Fruit fly (Drosophila melanogaster): Measurements from ENCODE around the gene beat-Vb.

beat-Vb gene

DNA sequence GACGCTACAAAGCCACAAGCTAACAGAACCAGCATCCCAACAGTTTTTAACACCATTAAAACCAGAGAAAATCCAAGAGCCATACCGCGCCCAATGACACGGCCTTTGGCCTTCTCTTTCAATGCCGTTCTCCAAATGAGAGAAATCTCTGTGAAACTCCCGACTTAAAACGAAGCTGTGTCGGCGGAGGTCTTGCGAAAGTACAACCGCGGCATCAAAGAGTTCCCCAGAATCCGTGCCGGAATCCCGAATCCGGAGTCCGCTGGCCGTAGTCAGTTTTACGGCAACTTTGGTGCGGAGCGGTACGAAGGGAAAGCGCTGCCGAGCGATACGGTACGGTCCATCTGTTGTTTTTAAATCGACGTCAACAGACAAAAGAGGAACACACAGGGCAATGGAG, at the start of gene beat-Vb:
Gene beat-Vb, plus strand, starts transcription at position 246 of the 400 bp plus-strand sequence.
- TF ChIP-seq CTCF (optimal IDR thresholded peaks at IDR 0.05) (no peak), CG8478 (optimal IDR thresholded peaks at IDR 0.05) (no peak)

DNA sequence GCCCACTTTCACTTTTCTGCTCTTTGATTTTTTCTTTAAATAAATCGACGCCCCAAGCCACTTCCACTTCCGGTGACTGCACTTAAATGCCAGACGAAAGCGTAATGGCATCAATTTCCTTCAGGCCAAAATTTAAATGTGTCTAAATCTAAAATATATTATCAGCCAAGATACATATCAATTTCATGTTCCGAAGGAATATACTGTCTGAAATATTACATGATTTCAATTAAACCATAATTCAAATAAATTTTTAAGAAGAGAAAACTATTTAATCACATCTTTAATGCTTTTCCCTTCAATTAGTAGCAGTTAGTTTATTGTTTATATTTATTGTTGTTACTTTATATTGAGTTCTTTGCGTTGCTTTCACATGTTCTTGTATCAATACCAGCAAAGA, 24.2 kb upstream of the beat-Vb start, which contains the start of gene d-cup:
Gene d-cup, plus strand, starts transcription at position 301 of the 400 bp plus-strand sequence.
- TF ChIP-seq CG8478 (optimal IDR thresholded peaks at IDR 0.05) (no peak), CTCF (optimal IDR thresholded peaks at IDR 0.05) (no peak)

DNA sequence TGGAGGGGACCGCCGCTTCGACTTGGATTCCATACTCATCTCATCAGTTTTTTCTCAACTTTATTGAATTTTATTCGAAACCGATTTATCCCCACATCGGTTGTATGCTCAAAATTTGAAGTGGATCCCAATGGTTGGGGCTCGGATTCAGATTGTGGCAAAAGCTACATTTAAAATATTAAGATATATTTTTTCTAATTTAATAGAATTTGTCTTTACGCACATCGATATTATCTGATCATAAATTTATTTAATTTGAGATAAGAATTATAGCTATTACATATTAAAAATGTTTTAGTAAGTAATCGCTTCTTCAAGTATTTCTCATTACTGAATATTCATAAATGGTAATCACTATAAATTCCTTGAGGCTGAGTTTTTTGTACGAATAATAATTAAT, 4.7 kb upstream of the beat-Vb start, which contains the start of gene CG10909:
Gene CG10909, minus strand, starts transcription at position 101 of the 400 bp plus-strand sequence.
- no peak for TF ChIP-seq CTCF (optimal IDR thresholded peaks at IDR 0.05)
- TF ChIP-seq CG8478 (optimal IDR thresholded peaks at IDR 0.05): no peak

DNA sequence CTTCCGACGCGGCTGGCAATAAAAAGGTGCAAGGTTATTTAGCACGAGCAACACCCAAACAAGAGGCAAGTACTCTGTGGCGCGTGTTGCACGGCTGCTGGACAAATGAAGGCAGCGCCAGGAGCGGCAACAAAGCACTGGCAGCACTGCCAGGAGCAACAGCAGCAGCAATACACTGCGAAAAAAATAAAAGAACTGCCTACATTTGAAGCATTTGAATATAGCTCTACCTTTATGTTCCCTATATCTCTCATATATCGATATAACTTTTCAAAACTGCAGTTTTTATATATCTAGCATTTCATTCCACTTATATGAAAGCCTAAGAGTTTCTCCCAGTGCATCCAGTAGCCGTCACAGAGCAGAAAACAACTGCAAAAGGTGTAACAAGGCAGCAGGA, 41.5 kb downstream of the beat-Vb start:
- TF ChIP-seq CTCF (optimal IDR thresholded peaks at IDR 0.05): no peak
- TF ChIP-seq CG8478 (optimal IDR thresholded peaks at IDR 0.05): no peak

DNA sequence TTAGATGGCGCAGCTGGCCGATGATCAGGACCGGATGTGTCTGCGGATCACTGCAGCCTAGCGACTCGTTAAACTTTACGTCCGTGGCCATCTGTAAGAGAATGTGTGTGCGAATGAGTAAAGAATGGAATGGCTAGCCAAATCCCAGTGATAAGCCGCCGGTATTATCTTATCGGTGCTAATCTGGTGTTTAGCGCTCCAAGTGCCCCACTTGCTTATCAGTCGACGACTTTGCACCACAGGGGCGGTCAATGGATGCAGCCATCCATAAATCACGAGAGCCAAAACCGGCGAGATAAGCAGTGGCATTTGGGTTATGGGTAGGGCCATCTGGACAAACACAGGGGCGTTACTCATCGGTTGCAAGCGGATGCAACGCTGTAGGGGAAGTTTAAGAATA, 44.4 kb downstream of the beat-Vb start:
- TF ChIP-seq CTCF (optimal IDR thresholded peaks at IDR 0.05) (no peak), CG8478 (optimal IDR thresholded peaks at IDR 0.05) (no peak)

DNA sequence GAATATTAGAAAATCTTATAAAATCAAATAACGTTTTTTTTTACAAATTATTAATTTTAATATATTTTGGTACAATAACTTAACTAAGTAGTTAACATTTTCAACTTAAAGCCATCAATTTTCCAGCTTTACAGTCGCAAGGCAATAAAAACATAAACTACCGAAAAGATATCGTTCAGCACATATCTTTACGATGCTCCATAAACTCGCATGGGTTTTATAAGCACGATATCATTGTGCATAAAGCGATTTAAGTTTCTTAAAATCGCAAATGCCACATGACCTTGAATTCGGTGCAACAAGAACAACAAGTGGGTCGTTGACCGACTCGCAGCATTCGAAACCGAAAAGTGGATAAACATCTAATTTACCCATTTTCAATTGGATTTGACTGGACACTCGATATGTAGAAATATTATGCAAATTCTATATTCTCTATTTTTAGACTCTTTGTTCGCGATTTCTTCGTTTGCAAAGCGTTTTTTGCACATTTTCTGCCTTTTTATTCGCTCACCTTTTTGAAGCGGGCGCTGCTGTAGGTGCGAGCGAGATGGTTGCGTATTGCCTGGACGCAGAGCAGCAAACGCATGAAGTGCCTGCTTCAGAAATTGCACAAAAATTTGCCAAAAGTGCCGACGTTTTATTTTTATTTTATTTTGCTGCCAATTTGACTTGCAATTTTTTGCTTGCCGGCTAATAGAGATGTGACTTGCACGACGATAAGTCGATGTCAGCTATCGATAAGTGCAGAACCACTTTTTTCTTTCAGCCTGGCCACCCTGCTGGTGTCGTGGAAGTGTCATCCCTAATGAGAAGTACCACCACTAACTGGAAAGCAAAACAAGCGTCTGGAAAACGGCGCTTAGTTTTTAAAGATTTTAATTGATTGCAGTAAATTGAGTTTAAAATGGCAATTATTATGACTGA, 45.3 kb downstream of the beat-Vb start, which contains the start of gene Spc25:
Gene Spc25, plus strand, starts transcription at position 817 of the 927 bp plus-strand sequence.
- TF ChIP-seq CG8478 (optimal IDR thresholded peaks at IDR 0.05) (no peak), CTCF (optimal IDR thresholded peaks at IDR 0.05) (peak; percentile 0 to 17)

DNA sequence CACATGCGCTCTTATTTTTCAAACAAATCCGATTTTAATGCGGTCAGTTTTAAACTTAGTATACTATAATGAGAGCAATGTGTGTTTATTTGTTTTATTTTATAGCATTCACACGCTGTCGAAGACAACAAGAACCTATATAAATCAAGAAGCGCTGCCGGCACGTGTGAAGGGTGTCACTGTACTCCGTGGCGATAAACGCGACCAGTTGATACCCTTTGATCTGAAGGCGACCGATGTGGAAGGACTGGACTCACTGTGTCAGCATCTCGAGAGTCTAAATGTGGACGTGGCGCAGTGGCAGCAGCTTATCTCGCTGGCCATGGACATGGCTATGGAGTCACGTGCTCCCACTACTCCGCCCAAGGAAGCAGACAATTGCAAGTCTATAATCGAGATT, 46.8 kb downstream of the beat-Vb start:
- no peak for TF ChIP-seq CTCF (optimal IDR thresholded peaks at IDR 0.05)
- TF ChIP-seq CG8478 (optimal IDR thresholded peaks at IDR 0.05): no peak

DNA sequence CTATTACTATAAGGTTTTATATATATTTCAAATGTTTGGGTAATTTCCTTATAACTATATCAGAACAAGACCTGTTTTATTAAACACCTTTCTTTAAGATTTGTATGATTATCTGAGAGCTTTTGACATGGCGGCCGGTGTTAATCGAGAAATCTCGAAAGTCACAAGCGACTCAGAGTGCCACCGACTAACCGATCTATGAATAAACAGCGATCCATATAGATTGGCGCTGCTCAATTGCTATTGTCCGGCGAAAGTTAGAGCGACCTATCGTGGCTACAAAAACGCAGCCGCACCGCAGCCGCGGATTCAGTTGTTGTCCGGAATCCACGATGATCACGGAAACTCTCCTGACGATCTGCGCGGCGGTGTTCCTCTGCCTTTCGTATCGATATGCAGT, 47.6 kb downstream of the beat-Vb start, which contains the start of gene Cyp304a1:
Gene Cyp304a1, plus strand, starts transcription at position 301 of the 400 bp plus-strand sequence.
- TF ChIP-seq CTCF (optimal IDR thresholded peaks at IDR 0.05): no peak

DNA sequence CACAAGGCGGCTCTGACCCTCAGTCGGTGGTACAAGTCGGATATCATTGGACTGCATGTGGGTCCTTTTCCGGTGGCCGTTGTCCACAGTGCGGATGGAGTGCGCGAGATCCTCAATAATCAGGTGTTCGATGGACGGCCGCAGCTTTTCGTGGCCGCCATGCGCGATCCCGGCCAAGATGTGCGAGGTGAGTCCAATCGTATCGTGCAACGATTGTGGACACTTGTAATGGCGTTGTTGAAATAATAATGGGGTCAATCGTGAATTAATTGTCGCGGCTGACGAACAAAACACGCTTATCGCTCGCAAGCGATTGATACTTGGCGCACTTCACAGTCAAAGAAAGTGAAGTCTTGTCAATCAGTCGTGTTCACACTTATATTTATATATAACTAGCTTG, 48.2 kb downstream of the beat-Vb start:
- TF ChIP-seq CG8478 (optimal IDR thresholded peaks at IDR 0.05): no peak
- TF ChIP-seq CTCF (optimal IDR thresholded peaks at IDR 0.05): no peak

DNA sequence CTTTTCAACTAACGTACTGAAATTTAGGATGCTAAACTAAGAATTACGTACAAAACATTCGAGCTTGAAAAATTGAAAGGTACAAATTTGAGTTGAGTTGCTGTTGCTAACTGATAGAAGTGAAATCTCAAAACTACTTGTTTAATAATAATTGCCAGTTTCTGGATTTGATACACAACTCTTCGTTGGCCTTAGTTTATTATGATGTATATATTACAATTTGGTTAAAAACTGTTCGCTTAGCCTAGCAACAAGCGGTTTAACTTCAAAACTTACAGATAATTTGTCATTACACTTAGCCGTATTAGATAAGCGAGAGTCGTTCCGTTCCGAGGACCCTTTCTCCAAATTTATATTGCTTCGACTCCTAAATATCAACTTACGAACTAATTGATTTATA, 51.8 kb downstream of the beat-Vb start, which contains the start of the genes CG14384 and grsm:
Gene CG14384, minus strand, starts transcription at position 101 of the 400 bp plus-strand sequence.
Gene grsm, minus strand, starts transcription at position 101 of the 400 bp plus-strand sequence.
- TF ChIP-seq CG8478 (optimal IDR thresholded peaks at IDR 0.05): no peak

DNA sequence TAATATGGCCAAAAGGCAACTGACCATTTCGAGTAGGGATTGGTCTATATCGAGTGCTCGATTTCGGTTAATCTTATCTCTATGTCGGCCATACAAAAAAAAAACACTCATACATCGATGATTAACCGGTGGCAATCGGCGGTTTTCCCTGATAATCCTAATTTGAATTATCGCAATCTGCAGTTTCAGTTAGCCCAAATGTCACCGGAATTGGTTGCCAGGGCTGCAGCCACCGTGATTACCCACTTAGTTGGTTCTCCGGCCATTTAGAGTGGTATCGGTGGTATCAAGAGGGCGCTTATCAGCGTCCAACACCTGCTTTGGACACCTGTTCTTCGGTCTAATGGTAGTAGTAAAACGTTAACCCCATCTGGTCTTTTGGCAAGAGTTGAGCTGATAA, 56.2 kb downstream of the beat-Vb start:
- TF ChIP-seq CG8478 (optimal IDR thresholded peaks at IDR 0.05) (no peak), CTCF (optimal IDR thresholded peaks at IDR 0.05) (no peak)

DNA sequence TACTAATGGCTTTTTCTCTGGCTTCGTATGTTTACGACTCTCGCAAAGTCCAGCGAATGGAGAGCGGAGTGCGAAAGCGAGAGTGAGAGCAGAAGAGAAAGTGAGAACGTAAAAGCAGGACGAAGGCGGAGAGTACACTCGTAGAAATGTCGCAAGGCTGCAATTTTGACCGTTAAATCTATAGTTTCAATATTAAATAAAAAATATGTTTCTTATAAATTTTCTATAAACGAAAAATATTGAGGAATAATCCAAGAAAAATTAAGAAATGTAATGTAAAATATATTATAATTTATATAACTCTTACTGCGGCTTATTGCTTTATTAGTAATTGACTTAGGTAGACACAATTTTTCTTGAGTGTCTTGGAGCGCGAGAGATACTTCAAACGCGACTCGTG, 58.6 kb downstream of the beat-Vb start:
- no peak for TF ChIP-seq CG8478 (optimal IDR thresholded peaks at IDR 0.05)
- no peak for TF ChIP-seq CTCF (optimal IDR thresholded peaks at IDR 0.05)

DNA sequence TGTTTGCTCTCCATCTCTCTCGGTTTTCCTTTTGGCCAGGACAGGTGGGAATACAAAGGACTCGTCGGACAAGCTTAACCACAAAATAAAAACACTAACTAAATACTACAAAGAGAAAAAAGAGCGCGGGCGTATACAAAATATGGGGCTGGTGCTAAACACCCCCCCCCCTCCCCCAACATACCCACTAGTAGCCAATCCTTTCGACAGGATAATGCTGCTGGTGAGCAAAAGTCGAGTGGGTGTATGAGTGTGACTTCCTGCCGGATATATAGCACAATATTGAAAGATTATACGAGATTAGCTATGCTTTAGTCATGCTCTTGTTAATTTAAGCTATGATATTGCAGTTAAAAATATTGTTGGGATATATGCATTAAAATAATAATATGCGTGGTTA, 59.4 kb downstream of the beat-Vb start:
- TF ChIP-seq CG8478 (optimal IDR thresholded peaks at IDR 0.05) (no peak), CTCF (optimal IDR thresholded peaks at IDR 0.05) (no peak)

DNA sequence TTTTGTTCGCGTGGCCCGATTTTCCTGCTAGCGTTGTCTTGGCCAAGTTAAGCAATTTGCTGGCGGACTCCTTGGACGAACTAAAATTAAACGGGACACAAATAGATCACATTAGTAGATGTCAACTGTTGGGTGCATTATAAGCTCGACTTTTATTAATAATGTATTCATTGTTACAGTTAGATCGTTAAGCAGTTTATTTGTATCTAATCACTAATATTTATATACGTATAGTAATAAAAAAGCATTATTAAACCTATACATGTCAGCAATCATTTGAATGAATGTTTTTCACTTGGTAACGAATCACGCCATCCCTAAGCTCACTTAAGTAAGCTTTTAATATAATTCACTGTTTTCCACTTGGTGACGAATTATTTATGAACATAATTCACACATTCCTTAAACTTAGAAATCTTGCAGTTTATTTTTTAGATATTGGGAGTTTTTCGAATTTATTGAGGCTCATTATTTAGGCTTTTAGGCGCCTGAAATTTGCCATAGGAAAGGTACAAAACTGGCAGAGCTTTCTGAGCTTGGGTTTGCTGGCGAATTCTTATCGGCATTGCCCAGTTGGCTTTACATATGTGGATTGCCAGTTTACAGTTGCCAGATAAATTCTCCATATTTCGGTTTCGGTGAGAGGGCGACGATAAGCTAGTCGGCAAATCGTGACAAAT, 61.7 kb downstream of the beat-Vb start, which contains the start of the genes CG7381 and CG7091:
Gene CG7381, minus strand, starts transcription at position 101 of the 680 bp plus-strand sequence.
Gene CG7091, plus strand, starts transcription at position 630 of the 680 bp plus-strand sequence.
- no peak for TF ChIP-seq CG8478 (optimal IDR thresholded peaks at IDR 0.05)
- TF ChIP-seq CTCF (optimal IDR thresholded peaks at IDR 0.05): no peak

DNA sequence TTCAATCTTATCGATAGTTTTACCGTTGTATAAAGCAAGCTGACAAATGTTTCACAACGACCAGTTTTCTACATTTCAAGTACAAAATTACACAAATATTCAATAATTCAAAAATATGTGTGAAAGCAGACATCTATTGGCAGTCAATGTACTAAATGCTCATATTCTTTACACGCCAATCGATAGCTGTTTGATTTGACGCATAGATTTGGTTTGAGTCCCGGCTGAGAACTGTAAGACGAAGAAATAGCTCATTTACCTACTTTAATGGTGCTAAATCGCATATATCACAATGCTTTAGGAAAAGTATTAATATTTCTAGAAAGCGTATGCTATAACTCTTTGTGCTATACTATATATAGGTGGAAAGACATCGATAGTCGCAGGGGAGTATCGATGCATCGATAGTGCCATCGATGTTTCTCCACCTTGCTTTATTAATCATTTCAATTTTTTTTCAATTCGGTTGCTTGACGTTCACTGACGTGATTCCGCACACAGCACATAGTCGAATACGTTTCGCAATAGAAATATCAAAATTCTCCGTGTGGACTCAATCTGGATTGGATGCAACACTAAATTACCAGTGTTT, 64.9 kb downstream of the beat-Vb start, which contains the start of gene Paip2:
Gene Paip2, plus strand, starts transcription at position 165 of the 592 bp plus-strand sequence.
- peak; percentile 84 to 86 for TF ChIP-seq CTCF (optimal IDR thresholded peaks at IDR 0.05)
- TF ChIP-seq CG8478 (optimal IDR thresholded peaks at IDR 0.05): no peak
